Fruit fly (Drosophila melanogaster) whole organism, embryonic: ENCODE measurements around the gene CG6048.

Experiments used
- ATbp ChIP-seq: fragments of 200-800 bp; sonication (Bioruptor generic); optimal IDR thresholded peaks from 2 replicates; lab custom pipeline; 2017; ENCODE audit warnings: missing biosample characterization, mild to moderate bottlenecking, missing genetic modification characterization, missing genetic modification reagents
- Bgb ChIP-seq: fragments of 200-800 bp; sonication (Bioruptor generic); IDR thresholded peaks from 2 replicates; pipeline ENCODE4 v1.3.6; 2022; ENCODE audit warnings: missing biosample characterization, missing genetic modification characterization; ENCODE audit not compliant: partially characterized antibody
- BtbVII ChIP-seq: fragments of 200-800 bp; sonication (Bioruptor generic); optimal IDR thresholded peaks from 3 replicates; lab custom pipeline; 2017; ENCODE audit warnings: missing biosample characterization, mild to moderate bottlenecking, missing genetic modification characterization
- CG10654 ChIP-seq: fragments of 200-800 bp; sonication (Bioruptor generic); optimal IDR thresholded peaks from 2 replicates; lab custom pipeline; 2016; ENCODE audit warnings: missing biosample characterization, missing genetic modification characterization
- CG11247 ChIP-seq: fragments of 200-800 bp; sonication (Bioruptor generic); IDR thresholded peaks from 2 replicates; pipeline ENCODE4 v1.3.6; 2022; ENCODE audit warnings: missing biosample characterization, missing genetic modification characterization
- CG12155 ChIP-seq: fragments of 200-800 bp; sonication (Bioruptor generic); optimal IDR thresholded peaks from 3 replicates; lab custom pipeline; 2016; ENCODE audit warnings: missing biosample characterization, missing genetic modification characterization
- CG13296 ChIP-seq: fragments of 200-800 bp; sonication (Bioruptor generic); optimal IDR thresholded peaks from 3 replicates; lab custom pipeline; 2018; ENCODE audit warnings: missing biosample characterization, mild to moderate bottlenecking, missing genetic modification characterization
- CG15514 ChIP-seq: fragments of 200-800 bp; sonication (Bioruptor generic); optimal IDR thresholded peaks from 3 replicates; lab custom pipeline; 2017; ENCODE audit warnings: missing biosample characterization, missing genetic modification characterization, mild to moderate bottlenecking, moderate library complexity, missing genetic modification reagents
- CG15696 ChIP-seq: fragments of 200-800 bp; sonication (Bioruptor generic); optimal IDR thresholded peaks from 2 replicates; lab custom pipeline; 2019; ENCODE audit warnings: missing biosample characterization, mild to moderate bottlenecking, missing genetic modification characterization, moderate library complexity
- CG1647 ChIP-seq: fragments of 200-800 bp; sonication (Bioruptor generic); optimal IDR thresholded peaks from 3 replicates; lab custom pipeline; 2016; ENCODE audit warnings: missing biosample characterization, missing genetic modification characterization
- CG18599 ChIP-seq: fragments of 200-800 bp; sonication (Bioruptor generic); optimal IDR thresholded peaks from 3 replicates; lab custom pipeline; 2017; ENCODE audit warnings: missing biosample characterization, missing genetic modification characterization, mild to moderate bottlenecking, moderate library complexity, missing genetic modification reagents
- CG18619 ChIP-seq: fragments of 200-800 bp; sonication (Bioruptor generic); optimal IDR thresholded peaks from 3 replicates; lab custom pipeline; 2017; ENCODE audit warnings: missing biosample characterization, mild to moderate bottlenecking, missing genetic modification characterization
- CG18764 ChIP-seq: fragments of 200-800 bp; sonication (Bioruptor generic); optimal IDR thresholded peaks from 3 replicates; lab custom pipeline; 2016; ENCODE audit warnings: missing biosample characterization, missing genetic modification characterization
- CG2129 ChIP-seq: fragments of 200-800 bp; sonication (Bioruptor generic); IDR thresholded peaks from 2 replicates; pipeline ENCODE4 v1.3.6; 2022; ENCODE audit warnings: missing biosample characterization, missing genetic modification characterization; ENCODE audit not compliant: partially characterized antibody
- CG2712 ChIP-seq: fragments of 200-800 bp; optimal IDR thresholded peaks from 3 replicates; lab custom pipeline; 2019; ENCODE audit warnings: missing biosample characterization, mild to moderate bottlenecking, missing genetic modification characterization, moderate library complexity
- CG30020 ChIP-seq: fragments of 200-800 bp; optimal IDR thresholded peaks from 2 replicates; lab custom pipeline; 2019; ENCODE audit warnings: missing biosample characterization, mild to moderate bottlenecking, missing genetic modification characterization, moderate library complexity
- CG3281 ChIP-seq: fragments of 200-800 bp; sonication (Bioruptor generic); optimal IDR thresholded peaks from 3 replicates; lab custom pipeline; 2017; ENCODE audit warnings: missing biosample characterization, mild to moderate bottlenecking, missing genetic modification characterization
- CG34376 ChIP-seq: fragments of 200-800 bp; sonication (Bioruptor generic); optimal IDR thresholded peaks from 2 replicates; lab custom pipeline; 2018; ENCODE audit warnings: missing biosample characterization, mild to moderate bottlenecking, missing genetic modification characterization
- CG4854 ChIP-seq: fragments of 200-800 bp; sonication (Bioruptor generic); optimal IDR thresholded peaks from 2 replicates; lab custom pipeline; 2016; ENCODE audit warnings: missing biosample characterization, missing genetic modification characterization, inconsistent platforms
- CG7839 ChIP-seq: fragments of 200-800 bp; sonication (Bioruptor generic); optimal IDR thresholded peaks from 3 replicates; lab custom pipeline; 2018; ENCODE audit warnings: missing biosample characterization, mild to moderate bottlenecking, missing genetic modification characterization, moderate library complexity
- CG8281 ChIP-seq: fragments of 200-800 bp; sonication (Bioruptor generic); optimal IDR thresholded peaks from 2 replicates; lab custom pipeline; 2018; ENCODE audit warnings: missing biosample characterization, mild to moderate bottlenecking, missing genetic modification characterization, moderate library complexity
- Chrac-16 ChIP-seq: fragments of 200-800 bp; sonication (Bioruptor generic); optimal IDR thresholded peaks from 3 replicates; lab custom pipeline; 2016; ENCODE audit warnings: missing biosample characterization, missing genetic modification characterization
- Dek ChIP-seq: fragments of 200-800 bp; sonication (Bioruptor generic); optimal IDR thresholded peaks from 3 replicates; lab custom pipeline; 2019; ENCODE audit warnings: missing biosample characterization, mild to moderate bottlenecking, missing genetic modification characterization, moderate library complexity
- HmgZ ChIP-seq: fragments of 200-800 bp; sonication (Bioruptor generic); optimal IDR thresholded peaks from 2 replicates; lab custom pipeline; 2018; ENCODE audit warnings: missing biosample characterization, mild to moderate bottlenecking, missing genetic modification characterization
- Mad ChIP-seq: fragments of 200-800 bp; sonication (Bioruptor generic); optimal IDR thresholded peaks from 2 replicates; lab custom pipeline; 2016; ENCODE audit warnings: missing biosample characterization, missing genetic modification characterization
- Meics ChIP-seq: fragments of 200-800 bp; sonication (Bioruptor generic); optimal IDR thresholded peaks from 2 replicates; lab custom pipeline; 2017; ENCODE audit warnings: missing biosample characterization, mild to moderate bottlenecking, missing genetic modification characterization
- Nf-YA ChIP-seq: fragments of 200-800 bp; sonication (Bioruptor generic); IDR thresholded peaks from 2 replicates; pipeline ENCODE4 v1.3.6; 2022; ENCODE audit warnings: missing biosample characterization, missing genetic modification characterization
- NfI ChIP-seq: fragments of 200-800 bp; sonication (Bioruptor generic); optimal IDR thresholded peaks from 3 replicates; lab custom pipeline; 2018; ENCODE audit warnings: missing biosample characterization, mild to moderate bottlenecking, missing genetic modification characterization, moderate library complexity
- Opbp ChIP-seq: fragments of 200-800 bp; sonication (Bioruptor generic); IDR thresholded peaks from 3 replicates; pipeline ENCODE4 v1.3.6; 2022; ENCODE audit warnings: missing biosample characterization, missing genetic modification characterization; ENCODE audit not compliant: partially characterized antibody
- Sin3A ChIP-seq: fragments of >200 bp; optimal IDR thresholded peaks from 2 replicates; lab custom pipeline; 2018
- Sox102F ChIP-seq: fragments of 200-800 bp; sonication (Bioruptor generic); optimal IDR thresholded peaks from 2 replicates; lab custom pipeline; 2018; ENCODE audit warnings: missing biosample characterization, mild to moderate bottlenecking, missing genetic modification characterization, moderate library complexity
- Stat92E ChIP-seq, 3 experiments: fragments of >200 bp in 2 of 3; fragments of 200-800 bp in 1 of 3; sonication (Bioruptor generic) in 1 of 3; optimal IDR thresholded peaks; 2 replicates each; lab custom pipeline; 2017 to 2019; ENCODE audit warnings: missing biosample characterization in 3 of 3, missing genetic modification characterization in 3 of 3, mild to moderate bottlenecking in 1 of 3, moderate library complexity in 1 of 3
- Usf ChIP-seq: fragments of 200-800 bp; sonication (Bioruptor generic); optimal IDR thresholded peaks from 2 replicates; lab custom pipeline; 2017; ENCODE audit warnings: missing genotype, missing biosample characterization, missing genetic modification characterization
- ab ChIP-seq: fragments of 200-800 bp; sonication (Bioruptor generic); optimal IDR thresholded peaks from 2 replicates; lab custom pipeline; 2016; ENCODE audit warnings: missing biosample characterization, missing genetic modification characterization
- btn ChIP-seq: fragments of 200-800 bp; sonication (Bioruptor generic); optimal IDR thresholded peaks from 2 replicates; lab custom pipeline; 2016; ENCODE audit warnings: missing biosample characterization, missing genetic modification characterization
- caup ChIP-seq: fragments of 200-800 bp; sonication (Bioruptor generic); optimal IDR thresholded peaks from 3 replicates; lab custom pipeline; 2017; ENCODE audit warnings: missing biosample characterization, mild to moderate bottlenecking, missing genetic modification characterization, moderate library complexity; ENCODE audit not compliant: severe bottlenecking
- crp ChIP-seq, 2 experiments: fragments of 200-800 bp; sonication (Bioruptor generic); optimal IDR thresholded peaks; 2 replicates in 1 of 2; 3 replicates in 1 of 2; lab custom pipeline; 2017; ENCODE audit warnings: missing biosample characterization in 2 of 2, missing genetic modification characterization in 2 of 2, mild to moderate bottlenecking in 1 of 2, moderate library complexity in 1 of 2
- dm ChIP-seq: fragments of 200-800 bp; sonication (Bioruptor generic); optimal IDR thresholded peaks from 3 replicates; lab custom pipeline; 2016; ENCODE audit warnings: missing biosample characterization, missing genetic modification characterization
- gro ChIP-seq: fragments of 200-800 bp; sonication (Bioruptor generic); optimal IDR thresholded peaks from 2 replicates; lab custom pipeline; 2016; ENCODE audit warnings: missing biosample characterization, missing genetic modification characterization
- insv ChIP-seq, 2 experiments: fragments of 200-800 bp; sonication (Bioruptor generic); optimal IDR thresholded peaks; 3 replicates each; lab custom pipeline; 2016 to 2018; ENCODE audit warnings: missing biosample characterization in 2 of 2, missing genetic modification characterization in 2 of 2
- lov ChIP-seq, 2 experiments: fragments of 200-800 bp in 1 of 2; fragments of >200 bp in 1 of 2; sonication (Bioruptor generic) in 1 of 2; IDR thresholded peaks in 1 of 2; optimal IDR thresholded peaks in 1 of 2; 2 replicates in 1 of 2; 3 replicates in 1 of 2; pipeline versions ENCODE4 v1.3.6 to Lab custom; 2017 to 2022; ENCODE audit warnings: missing biosample characterization in 1 of 2, missing genetic modification characterization in 1 of 2
- prd ChIP-seq, 3 experiments: fragments of >200 bp in 2 of 3; fragments of 200-800 bp in 1 of 3; sonication (Bioruptor generic) in 1 of 3; optimal IDR thresholded peaks in 2 of 3; IDR thresholded peaks in 1 of 3; 2 replicates in 2 of 3; 3 replicates in 1 of 3; pipeline versions ENCODE4 v1.3.6 to Lab custom; 2017 to 2022; ENCODE audit warnings: missing biosample characterization in 1 of 3, missing genetic modification characterization in 1 of 3
- pros ChIP-seq: fragments of 200-800 bp; sonication (Bioruptor generic); optimal IDR thresholded peaks from 3 replicates; lab custom pipeline; 2019; ENCODE audit warnings: missing biosample characterization, mild to moderate bottlenecking, missing genetic modification characterization, moderate library complexity
- sisA ChIP-seq: fragments of 200-800 bp; sonication (Bioruptor generic); IDR thresholded peaks from 2 replicates; pipeline ENCODE4 v1.3.6; 2022; ENCODE audit warnings: missing biosample characterization, missing genetic modification characterization
- so ChIP-seq: fragments of 200-800 bp; sonication (Bioruptor generic); IDR thresholded peaks from 3 replicates; pipeline ENCODE4 v1.3.6; 2022; ENCODE audit warnings: missing biosample characterization, missing genetic modification characterization
- sug ChIP-seq: fragments of 200-800 bp; optimal IDR thresholded peaks from 2 replicates; lab custom pipeline; 2019; ENCODE audit warnings: missing biosample characterization, mild to moderate bottlenecking, missing genetic modification characterization, moderate library complexity
- tna ChIP-seq: fragments of 200-800 bp; sonication (Bioruptor generic); IDR thresholded peaks from 2 replicates; pipeline ENCODE4 v1.3.6; 2022; ENCODE audit warnings: missing biosample characterization, missing genetic modification characterization; ENCODE audit not compliant: partially characterized antibody
- trh ChIP-seq: fragments of 200-800 bp; sonication (Bioruptor generic); optimal IDR thresholded peaks from 2 replicates; lab custom pipeline; 2016; ENCODE audit warnings: missing biosample characterization, missing genetic modification characterization

The CG6048 gene

DNA sequence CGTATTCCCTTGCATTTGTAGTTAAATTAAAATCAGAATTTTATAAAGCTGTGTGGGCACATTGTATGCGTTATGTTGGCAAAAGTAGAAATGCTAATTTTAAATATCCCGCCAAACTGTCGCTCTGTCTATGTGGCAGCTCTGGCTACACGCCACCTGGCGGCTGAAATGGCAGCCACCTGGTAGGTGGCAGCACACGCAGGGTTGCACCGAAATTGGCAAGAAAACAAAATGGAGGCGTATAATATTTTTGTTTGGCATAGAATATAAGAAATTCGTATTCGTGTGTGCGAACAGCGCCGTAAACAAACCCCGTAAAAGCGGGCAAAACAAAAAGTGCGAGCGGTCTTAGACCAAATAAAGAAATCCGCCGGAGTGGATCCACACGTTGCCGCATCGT is 44.4 kb upstream of the CG6048 start, which contains the start of gene CG12236 (continued):
- TF ChIP-seq CG12155, result peak; percentile 20
- no peak for TF ChIP-seq sisA (GFP tag; lab: Robert Waterston, UW)
- peak; percentile 4 for TF ChIP-seq Mad
- peak; percentile 15; the same call in 1 of the 3 replicates for TF ChIP-seq so (GFP tag; lab: Robert Waterston, UW)
- no peak for TF ChIP-seq CG2129 (GFP tag; lab: Robert Waterston, UW)
- no peak for TF ChIP-seq trh (GFP tag; lab: Kevin White, UChicago)
- peak; percentile 89 for TF ChIP-seq CG15514
- TF ChIP-seq CG8281 (tag; lab: Kevin White, UChicago), result no peak
- TF ChIP-seq crp (GFP tag; optimal IDR thresholded peaks at IDR 0.05; lab: Kevin White, UChicago), result peak in 1 of 2 experiments; percentile 52
- TF ChIP-seq NfI (GFP tag; lab: Kevin White, UChicago), result peak; percentile 65
- TF ChIP-seq CG30020 (tag; lab: Kevin White, UChicago), result peak; percentile 22
- TF ChIP-seq Nf-YA (GFP tag; lab: Robert Waterston, UW), result no peak
- peak; percentile 56 for TF ChIP-seq gro (GFP tag; lab: Kevin White, UChicago)
- peak; percentile 6 for TF ChIP-seq CG3281 (GFP tag; lab: Kevin White, UChicago)
- no peak for TF ChIP-seq ab (GFP tag; lab: Kevin White, UChicago)
- TF ChIP-seq btn, result no peak
- TF ChIP-seq Sin3A (lab: Kevin White, UChicago), result peak; percentile 50
- no peak for TF ChIP-seq CG13296
- peak; percentile 36 for TF ChIP-seq CG7839 (tag; lab: Kevin White, UChicago)
- no peak for TF ChIP-seq CG4854
- TF ChIP-seq Chrac-16, result peak; percentile 13
- no peak for TF ChIP-seq lov (optimal IDR thresholded peaks at IDR 0.05; lab: Kevin White, UChicago)
- peak; percentile 63; the same call in 1 of the 3 replicates for TF ChIP-seq lov (GFP tag; IDR thresholded peaks at IDR 0.05; lab: Robert Waterston, UW)
- peak; percentile 13 for TF ChIP-seq CG18599 (GFP tag; lab: Kevin White, UChicago)
- TF ChIP-seq Bgb, result peak; percentile 33; the same call in 1 of the 2 replicates
- no peak for TF ChIP-seq prd (optimal IDR thresholded peaks at IDR 0.05; lab: Kevin White, UChicago)
- peak; percentile 23; the same call in 1 of the 3 replicates for TF ChIP-seq prd (GFP tag; IDR thresholded peaks at IDR 0.05; lab: Robert Waterston, UW)
- TF ChIP-seq Dek (tag; lab: Kevin White, UChicago), result peak; percentile 38
- no peak for TF ChIP-seq tna
- TF ChIP-seq dm, result peak; percentile 63
- peak; percentile 61 for TF ChIP-seq CG2712 (tag; lab: Kevin White, UChicago)
- peak in 1 of 3 experiments; percentile 19 for TF ChIP-seq Stat92E (GFP tag; optimal IDR thresholded peaks at IDR 0.05; lab: Kevin White, UChicago)
- peak; percentile 85 for TF ChIP-seq HmgZ (tag; lab: Kevin White, UChicago)
- TF ChIP-seq CG10654, result peak; percentile 24
- no peak for TF ChIP-seq BtbVII (GFP tag; lab: Kevin White, UChicago)
- no peak for TF ChIP-seq Sox102F (GFP tag; lab: Kevin White, UChicago)
- peak; percentile 74 for TF ChIP-seq caup (GFP tag; lab: Kevin White, UChicago)
- TF ChIP-seq CG15696 (tag; lab: Kevin White, UChicago), result peak; percentile 47
- TF ChIP-seq Opbp, result peak; percentile 66; the same call in 2 of the 3 replicates
- peak; percentile 15 for TF ChIP-seq ATbp (GFP tag; lab: Kevin White, UChicago)
- peak; percentile 54 for TF ChIP-seq Meics (GFP tag; lab: Kevin White, UChicago)
- peak; percentile 50 for TF ChIP-seq CG34376 (GFP tag; lab: Kevin White, UChicago)
- TF ChIP-seq CG18764, result peak; percentile 20
- TF ChIP-seq CG11247 (GFP tag; lab: Robert Waterston, UW), result peak; percentile 49; the same call in 1 of the 2 replicates
- peak in 1 of 2 experiments; percentile 68 for TF ChIP-seq insv (GFP tag; optimal IDR thresholded peaks at IDR 0.05; lab: Kevin White, UChicago)
- peak; percentile 1 for TF ChIP-seq CG1647 (GFP tag; lab: Kevin White, UChicago)
- peak; percentile 67 for TF ChIP-seq sug
- peak; percentile 12 for TF ChIP-seq pros
- peak; percentile 5 for TF ChIP-seq Usf
- TF ChIP-seq CG18619 (GFP tag; lab: Kevin White, UChicago), result peak; percentile 36
